Fruit fly (Drosophila melanogaster) whole organism, wandering third instar larva: Measurements from ENCODE around the gene CG42764.

Experiments used
- HLH106 ChIP-seq: fragments of 200-800 bp; optimal IDR thresholded peaks from 3 replicates; lab custom pipeline; 2019; ENCODE audit warnings: missing biosample characterization, mild to moderate bottlenecking, missing genetic modification characterization, moderate library complexity
- OdsH ChIP-seq: fragments of 200-800 bp; sonication (Bioruptor generic); optimal IDR thresholded peaks from 2 replicates; lab custom pipeline; 2016; ENCODE audit warnings: missing biosample characterization, mild to moderate bottlenecking, missing genetic modification characterization
- Vsx2 ChIP-seq: fragments of 200-300, 225-300 bp; sonication (Bioruptor generic); optimal IDR thresholded peaks from 2 replicates; lab custom pipeline; 2018; ENCODE audit warnings: missing biosample characterization, missing genetic modification characterization; ENCODE audit not compliant: partially characterized antibody
- br ChIP-seq: fragments of 200-800 bp; sonication (Bioruptor generic); optimal IDR thresholded peaks from 2 replicates; lab custom pipeline; 2016; ENCODE audit warnings: missing biosample characterization, missing genetic modification characterization
- fru ChIP-seq: fragments of 200-800 bp; sonication (Bioruptor generic); optimal IDR thresholded peaks from 3 replicates; lab custom pipeline; 2016; ENCODE audit warnings: missing biosample characterization, mild to moderate bottlenecking, missing genetic modification characterization
- pan ChIP-seq: fragments of >200 bp; optimal IDR thresholded peaks from 2 replicates; lab custom pipeline; 2017
- psq ChIP-seq: fragments of 200-800 bp; sonication (Bioruptor generic); optimal IDR thresholded peaks from 3 replicates; lab custom pipeline; 2017; ENCODE audit warnings: missing biosample characterization, mild to moderate bottlenecking, missing genetic modification characterization, moderate library complexity
- sv ChIP-seq: fragments of 200-800 bp; sonication (Bioruptor generic); optimal IDR thresholded peaks from 3 replicates; lab custom pipeline; 2016; ENCODE audit warnings: missing biosample characterization, missing genetic modification characterization
- usp ChIP-seq: fragments of >200 bp; optimal IDR thresholded peaks from 2 replicates; lab custom pipeline; 2017; ENCODE audit warnings: missing biosample characterization, missing genetic modification characterization

- no peak for TF ChIP-seq usp (GFP tag; lab: Kevin White, UChicago)
- no peak for TF ChIP-seq psq (GFP tag; lab: Kevin White, UChicago)
- no peak for TF ChIP-seq sv
- TF ChIP-seq br: no peak
- TF ChIP-seq HLH106 (tag; lab: Kevin White, UChicago): no peak
- no peak for TF ChIP-seq Vsx2 (GFP tag; lab: Kevin White, UChicago)
- TF ChIP-seq pan: no peak
- TF ChIP-seq OdsH (GFP tag; lab: Kevin White, UChicago): no peak
- no peak for TF ChIP-seq fru
These were observed 25.8 kb upstream of the CG42764 start, which contains the start of gene ND-39 for dm6 chr3L:20491525-20492132.
